Fruit fly (Drosophila melanogaster) whole organism, embryonic: ENCODE data around the gene Nup37.

Experiments
- Bdp1 ChIP-seq: fragments of 200-800 bp; sonication (Bioruptor generic); optimal IDR thresholded peaks from 3 replicates; lab custom pipeline; 2016; ENCODE audit warnings: missing biosample characterization, missing genetic modification characterization
- Bteb2 ChIP-seq: fragments of 200-800 bp; sonication (Bioruptor generic); optimal IDR thresholded peaks from 2 replicates; lab custom pipeline; 2016; ENCODE audit warnings: missing biosample characterization, missing genetic modification characterization
- CG10654 ChIP-seq: fragments of 200-800 bp; sonication (Bioruptor generic); optimal IDR thresholded peaks from 2 replicates; lab custom pipeline; 2016; ENCODE audit warnings: missing biosample characterization, missing genetic modification characterization
- CG12155 ChIP-seq: fragments of 200-800 bp; sonication (Bioruptor generic); optimal IDR thresholded peaks from 3 replicates; lab custom pipeline; 2016; ENCODE audit warnings: missing biosample characterization, missing genetic modification characterization
- CG12299 ChIP-seq: fragments of 200-800 bp; sonication (Bioruptor generic); optimal IDR thresholded peaks from 2 replicates; lab custom pipeline; 2018; ENCODE audit warnings: missing biosample characterization, mild to moderate bottlenecking, missing genetic modification characterization
- CG14710 ChIP-seq: fragments of 200-800 bp; sonication (Bioruptor generic); optimal IDR thresholded peaks from 3 replicates; lab custom pipeline; 2019; ENCODE audit warnings: missing biosample characterization, mild to moderate bottlenecking, missing genetic modification characterization, moderate library complexity
- CG1603 ChIP-seq: fragments of 200-800 bp; sonication (Bioruptor generic); optimal IDR thresholded peaks from 2 replicates; lab custom pipeline; 2019; ENCODE audit warnings: missing biosample characterization, mild to moderate bottlenecking, missing genetic modification characterization, moderate library complexity
- CG16815 ChIP-seq: fragments of 200-800 bp; sonication (Bioruptor generic); optimal IDR thresholded peaks from 3 replicates; lab custom pipeline; 2017; ENCODE audit warnings: missing biosample characterization, mild to moderate bottlenecking, missing genetic modification characterization
- CG17186 ChIP-seq: fragments of 200-800 bp; sonication (Bioruptor generic); optimal IDR thresholded peaks from 3 replicates; lab custom pipeline; 2017; ENCODE audit warnings: missing biosample characterization, missing genetic modification reagents, missing genetic modification characterization
- CG17612 ChIP-seq: fragments of 200-800 bp; sonication (Bioruptor generic); IDR thresholded peaks from 2 replicates; pipeline ENCODE4 v1.3.6; 2022; ENCODE audit warnings: missing biosample characterization, missing genetic modification characterization
- CG17802 ChIP-seq: fragments of 200-800 bp; sonication (Bioruptor generic); optimal IDR thresholded peaks from 2 replicates; lab custom pipeline; 2018; ENCODE audit warnings: missing biosample characterization, mild to moderate bottlenecking, missing genetic modification characterization, moderate library complexity
- CG18476 ChIP-seq: fragments of 200-800 bp; sonication (Bioruptor generic); optimal IDR thresholded peaks from 2 replicates; lab custom pipeline; 2016; ENCODE audit warnings: missing biosample characterization, mild to moderate bottlenecking, missing genetic modification characterization
- CG18599 ChIP-seq: fragments of 200-800 bp; sonication (Bioruptor generic); optimal IDR thresholded peaks from 3 replicates; lab custom pipeline; 2017; ENCODE audit warnings: missing biosample characterization, missing genetic modification characterization, mild to moderate bottlenecking, moderate library complexity, missing genetic modification reagents
- CG2116 ChIP-seq: fragments of 200-800 bp; sonication (Bioruptor generic); optimal IDR thresholded peaks from 3 replicates; lab custom pipeline; 2018; ENCODE audit warnings: missing biosample characterization, mild to moderate bottlenecking, missing genetic modification characterization
- CG2120 ChIP-seq: fragments of 200-800 bp; sonication (Bioruptor generic); optimal IDR thresholded peaks from 3 replicates; lab custom pipeline; 2016; ENCODE audit warnings: missing biosample characterization, missing genetic modification characterization
- CG31365 ChIP-seq: fragments of 200-800 bp; sonication (Bioruptor generic); optimal IDR thresholded peaks from 2 replicates; lab custom pipeline; 2018; ENCODE audit warnings: missing biosample characterization, mild to moderate bottlenecking, missing genetic modification characterization
- CG33213 ChIP-seq: fragments of 200-800 bp; sonication (Bioruptor generic); optimal IDR thresholded peaks from 3 replicates; lab custom pipeline; 2016; ENCODE audit warnings: missing biosample characterization, missing genetic modification characterization
- CG34224 ChIP-seq: fragments of 200-800 bp; sonication (Bioruptor generic); IDR thresholded peaks from 3 replicates; pipeline ENCODE4 v1.3.6; 2022; ENCODE audit warnings: missing biosample characterization, missing genetic modification characterization; ENCODE audit not compliant: partially characterized antibody
- CG34376 ChIP-seq: fragments of 200-800 bp; sonication (Bioruptor generic); optimal IDR thresholded peaks from 2 replicates; lab custom pipeline; 2018; ENCODE audit warnings: missing biosample characterization, mild to moderate bottlenecking, missing genetic modification characterization
- CG42726 ChIP-seq: fragments of 200-800 bp; sonication (Bioruptor generic); IDR thresholded peaks from 2 replicates; pipeline ENCODE4 v1.3.6; 2022; ENCODE audit warnings: missing biosample characterization, missing genetic modification characterization; ENCODE audit not compliant: partially characterized antibody
- CG4730 ChIP-seq: fragments of 200-800 bp; sonication (Bioruptor generic); IDR thresholded peaks from 2 replicates; pipeline ENCODE4 v1.3.6; 2022; ENCODE audit warnings: missing biosample characterization, missing genetic modification characterization
- CG6791 ChIP-seq: fragments of 200-800 bp; sonication (Bioruptor generic); IDR thresholded peaks from 3 replicates; pipeline ENCODE4 v1.3.6; 2022; ENCODE audit warnings: missing biosample characterization, missing genetic modification characterization; ENCODE audit not compliant: partially characterized antibody
- CG9727 ChIP-seq: fragments of 200-800 bp; sonication (Bioruptor generic); optimal IDR thresholded peaks from 3 replicates; lab custom pipeline; 2017; ENCODE audit warnings: missing biosample characterization, mild to moderate bottlenecking, missing genetic modification characterization
- CG9817 ChIP-seq: fragments of 200-800 bp; sonication (Bioruptor generic); optimal IDR thresholded peaks from 2 replicates; lab custom pipeline; 2018; ENCODE audit warnings: missing biosample characterization, mild to moderate bottlenecking, missing genetic modification characterization, moderate library complexity
- Dad ChIP-seq: fragments of 200-800 bp; sonication (Bioruptor generic); optimal IDR thresholded peaks from 3 replicates; lab custom pipeline; 2016; ENCODE audit warnings: missing biosample characterization, missing genetic modification characterization
- Fer2 ChIP-seq: fragments of 200-800 bp; sonication (Bioruptor generic); optimal IDR thresholded peaks from 2 replicates; lab custom pipeline; 2018; ENCODE audit warnings: missing biosample characterization, mild to moderate bottlenecking, missing genetic modification characterization, moderate library complexity
- GATAe ChIP-seq: fragments of 200-800 bp; sonication (Bioruptor generic); conservative IDR thresholded peaks from 2 replicates; pipeline ENCODE4 v1.3.6; 2022; ENCODE audit warnings: missing biosample characterization, missing genetic modification characterization
- Gsc ChIP-seq: fragments of 200-800 bp; sonication (Bioruptor generic); IDR thresholded peaks from 2 replicates; pipeline ENCODE4 v1.3.6; 2022; ENCODE audit warnings: missing biosample characterization, missing genetic modification characterization
- Hr3 ChIP-seq: fragments of 200-800 bp; sonication (Bioruptor generic); optimal IDR thresholded peaks from 3 replicates; lab custom pipeline; 2016; ENCODE audit warnings: missing biosample characterization, missing genetic modification characterization
- MBD-R2 ChIP-seq: fragments of 200-800 bp; sonication (Bioruptor generic); IDR thresholded peaks from 2 replicates; pipeline ENCODE4 v1.3.6; 2022; ENCODE audit warnings: missing biosample characterization, missing genetic modification characterization
- MESR4 ChIP-seq: fragments of 200-800 bp; sonication (Bioruptor generic); optimal IDR thresholded peaks from 2 replicates; lab custom pipeline; 2018; ENCODE audit warnings: missing biosample characterization, mild to moderate bottlenecking, missing genetic modification characterization, moderate library complexity
- Opbp ChIP-seq: fragments of 200-800 bp; sonication (Bioruptor generic); IDR thresholded peaks from 3 replicates; pipeline ENCODE4 v1.3.6; 2022; ENCODE audit warnings: missing biosample characterization, missing genetic modification characterization; ENCODE audit not compliant: partially characterized antibody
- Rx ChIP-seq: fragments of 200-800 bp; sonication (Bioruptor generic); IDR thresholded peaks from 2 replicates; pipeline ENCODE4 v1.3.6; 2022; ENCODE audit warnings: missing biosample characterization, missing genetic modification characterization
- Six4 ChIP-seq: fragments of 200-800 bp; sonication (Bioruptor generic); optimal IDR thresholded peaks from 2 replicates; lab custom pipeline; 2016; ENCODE audit warnings: missing biosample characterization, missing genetic modification characterization
- Sry-δ ChIP-seq: fragments of 200-800 bp; sonication (Bioruptor generic); optimal IDR thresholded peaks from 2 replicates; lab custom pipeline; 2016; ENCODE audit warnings: missing biosample characterization, missing genetic modification characterization
- Usf ChIP-seq: fragments of 200-800 bp; sonication (Bioruptor generic); optimal IDR thresholded peaks from 2 replicates; lab custom pipeline; 2017; ENCODE audit warnings: missing genotype, missing biosample characterization, missing genetic modification characterization
- ato ChIP-seq: fragments of 200-800 bp; sonication (Bioruptor generic); IDR thresholded peaks from 2 replicates; pipeline ENCODE4 v1.3.6; 2022; ENCODE audit warnings: missing biosample characterization, missing genetic modification characterization; ENCODE audit not compliant: partially characterized antibody
- chinmo ChIP-seq: fragments of 200-800 bp; sonication (Bioruptor generic); IDR thresholded peaks from 4 replicates; pipeline ENCODE4 v1.3.6; 2022; ENCODE audit warnings: missing biosample characterization, missing genetic modification characterization; ENCODE audit not compliant: partially characterized antibody
- chn ChIP-seq: fragments of 200-800 bp; sonication (Bioruptor generic); optimal IDR thresholded peaks from 2 replicates; lab custom pipeline; 2016; ENCODE audit warnings: missing biosample characterization, missing genetic modification characterization
- dmrt11E ChIP-seq: fragments of 200-800 bp; sonication (Bioruptor generic); optimal IDR thresholded peaks from 3 replicates; lab custom pipeline; 2018; ENCODE audit warnings: missing biosample characterization, mild to moderate bottlenecking, missing genetic modification characterization, moderate library complexity
- jumu ChIP-seq: fragments of 200-800 bp; sonication (Bioruptor generic); optimal IDR thresholded peaks from 3 replicates; lab custom pipeline; 2016; ENCODE audit warnings: missing biosample characterization, missing genetic modification characterization
- ken ChIP-seq: fragments of 200-800 bp; sonication (Bioruptor generic); IDR thresholded peaks from 3 replicates; pipeline ENCODE4 v1.3.6; 2022; ENCODE audit warnings: missing biosample characterization, missing genetic modification characterization
- pb ChIP-seq: fragments of 200-800 bp; sonication (Bioruptor generic); optimal IDR thresholded peaks from 3 replicates; lab custom pipeline; 2016; ENCODE audit warnings: missing biosample characterization, missing genetic modification characterization
- pum ChIP-seq: fragments of 200-800 bp; sonication (Bioruptor generic); optimal IDR thresholded peaks from 2 replicates; lab custom pipeline; 2016; ENCODE audit warnings: missing biosample characterization, missing genetic modification characterization
- row ChIP-seq: fragments of 200-800 bp; sonication (Bioruptor generic); IDR thresholded peaks from 3 replicates; pipeline ENCODE4 v1.3.6; 2022; ENCODE audit warnings: missing biosample characterization, missing genetic modification characterization
- sim ChIP-seq: fragments of 200-800 bp; sonication (Bioruptor generic); IDR thresholded peaks from 2 replicates; pipeline ENCODE4 v1.3.6; 2022; ENCODE audit warnings: missing biosample characterization, missing genetic modification characterization
- tup ChIP-seq: fragments of 200-800 bp; sonication (Bioruptor generic); optimal IDR thresholded peaks from 2 replicates; lab custom pipeline; 2016; ENCODE audit warnings: missing biosample characterization, mild to moderate bottlenecking, missing genetic modification characterization, moderate library complexity
- twi ChIP-seq: fragments of 200-800 bp; optimal IDR thresholded peaks from 2 replicates; lab custom pipeline; 2019; ENCODE audit warnings: missing biosample characterization, mild to moderate bottlenecking, missing genetic modification characterization, moderate library complexity
- vvl ChIP-seq: fragments of 200-800 bp; sonication (Bioruptor generic); IDR thresholded peaks from 2 replicates; pipeline ENCODE4 v1.3.6; 2022; ENCODE audit warnings: missing biosample characterization, missing genetic modification characterization
- wdn ChIP-seq: fragments of 200-800 bp; sonication (Bioruptor generic); IDR thresholded peaks from 2 replicates; pipeline ENCODE4 v1.3.6; 2022; ENCODE audit warnings: missing biosample characterization, missing genetic modification characterization

Nup37 gene

DNA sequence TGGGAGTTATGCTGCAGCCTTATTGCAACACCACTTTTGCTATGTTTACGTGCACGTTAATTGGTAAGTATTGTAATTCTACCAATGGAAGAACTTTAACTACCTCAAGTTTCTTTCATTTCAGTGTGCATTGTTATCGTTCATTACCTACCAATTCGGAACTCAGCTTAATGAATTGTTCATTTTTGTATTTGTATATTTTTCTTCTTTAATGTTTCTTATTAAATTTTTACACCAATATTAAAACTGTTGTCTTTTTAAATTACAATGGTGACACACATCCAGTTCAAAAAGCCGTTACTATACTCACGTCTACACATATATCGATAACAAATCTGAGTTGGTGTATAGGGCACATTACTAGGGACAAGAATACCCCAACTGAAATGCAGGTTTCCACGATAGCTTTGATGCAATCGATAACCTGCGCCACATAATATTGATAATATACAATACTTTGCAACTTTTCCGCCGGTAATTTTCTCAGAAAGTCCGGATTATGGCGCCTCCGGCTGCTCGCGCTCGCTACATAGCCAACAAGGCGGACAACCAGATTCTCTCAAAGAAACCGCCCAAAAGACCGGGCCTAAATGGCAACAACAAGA is 26.2 kb upstream of the Nup37 start, which contains the start of gene Alg9 (continued):
- peak; percentile 62 for TF ChIP-seq row (GFP tag; lab: Robert Waterston, UW)
- peak; percentile 2 for TF ChIP-seq CG17186 (GFP tag; lab: Kevin White, UChicago)
- TF ChIP-seq Dad (GFP tag; lab: Kevin White, UChicago): peak; percentile 13
- TF ChIP-seq dmrt11E: no peak
- TF ChIP-seq CG2116 (GFP tag; lab: Kevin White, UChicago): peak; percentile 84
- no peak for TF ChIP-seq Rx (GFP tag; lab: Robert Waterston, UW)
- peak; percentile 72; the same call in 1 of the 2 replicates for TF ChIP-seq MBD-R2 (GFP tag; lab: Robert Waterston, UW)
- no peak for TF ChIP-seq CG33213
- no peak for TF ChIP-seq Bteb2
- TF ChIP-seq CG4730 (GFP tag; lab: Robert Waterston, UW): no peak
- peak; percentile 13 for TF ChIP-seq Six4
- peak; percentile 49 for TF ChIP-seq CG14710 (tag; lab: Kevin White, UChicago)
- no peak for TF ChIP-seq tup (GFP tag; lab: Kevin White, UChicago)
- TF ChIP-seq Bdp1 (GFP tag; lab: Kevin White, UChicago): no peak
- no peak for TF ChIP-seq pb (GFP tag; lab: Kevin White, UChicago)
- peak; percentile 94 for TF ChIP-seq CG34224 (GFP tag; lab: Robert Waterston, UW)
- TF ChIP-seq CG31365 (tag; lab: Kevin White, UChicago): no peak
- no peak for TF ChIP-seq chn (GFP tag; lab: Kevin White, UChicago)
- no peak for TF ChIP-seq CG34376
- TF ChIP-seq CG2120 (GFP tag; lab: Kevin White, UChicago): no peak
- TF ChIP-seq CG17802 (tag; lab: Kevin White, UChicago): peak; percentile 81
- TF ChIP-seq Gsc (GFP tag; lab: Robert Waterston, UW): no peak
- TF ChIP-seq CG18476 (GFP tag; lab: Kevin White, UChicago): no peak
- peak; percentile 88 for TF ChIP-seq Sry-δ (GFP tag; lab: Kevin White, UChicago)
- TF ChIP-seq CG16815: no peak
- TF ChIP-seq CG12155 (GFP tag; lab: Kevin White, UChicago): no peak
- TF ChIP-seq CG42726 (GFP tag; lab: Robert Waterston, UW): peak; percentile 77
- peak; percentile 64 for TF ChIP-seq Hr3 (GFP tag; lab: Kevin White, UChicago)
- 0 out of 2 replicates have a peak, but pooled peaks have one; percentile 37 for TF ChIP-seq vvl (GFP tag; lab: Robert Waterston, UW)
- TF ChIP-seq wdn (GFP tag; lab: Robert Waterston, UW): no peak
- peak; percentile 86 for TF ChIP-seq ato (GFP tag; lab: Robert Waterston, UW)
- no peak for TF ChIP-seq twi (tag; lab: Kevin White, UChicago)
- TF ChIP-seq CG10654 (GFP tag; lab: Kevin White, UChicago): peak; percentile 3
- no peak for TF ChIP-seq jumu (GFP tag; lab: Kevin White, UChicago)
- peak; percentile 96 for TF ChIP-seq chinmo
- TF ChIP-seq CG17612 (GFP tag; lab: Robert Waterston, UW): no peak
- TF ChIP-seq pum (GFP tag; lab: Kevin White, UChicago): no peak
- TF ChIP-seq Opbp (GFP tag; lab: Robert Waterston, UW): peak; percentile 90; the same call in 2 of the 3 replicates
- TF ChIP-seq CG9727 (GFP tag; lab: Kevin White, UChicago): no peak
- TF ChIP-seq sim (GFP tag; lab: Robert Waterston, UW): no peak
- no peak for TF ChIP-seq Fer2 (tag; lab: Kevin White, UChicago)
- no peak for TF ChIP-seq CG18599 (GFP tag; lab: Kevin White, UChicago)
- no peak for TF ChIP-seq CG9817 (tag; lab: Kevin White, UChicago)
- 0 out of 3 replicates have a peak, but pooled peaks have one; percentile 24 for TF ChIP-seq ken (GFP tag; lab: Robert Waterston, UW)
- TF ChIP-seq CG1603 (tag; lab: Kevin White, UChicago): peak; percentile 81
- TF ChIP-seq CG6791: peak; percentile 92
- no peak for TF ChIP-seq CG12299
- TF ChIP-seq GATAe (GFP tag; lab: Robert Waterston, UW): no peak
- no peak for TF ChIP-seq Usf
- TF ChIP-seq MESR4 (GFP tag; lab: Kevin White, UChicago): peak; percentile 8
